Fruit fly (Drosophila melanogaster) whole organism, wandering third instar larva: ENCODE measurements around the gene Idgf1.

Experiments
- CrebA ChIP-seq: fragments of 200-800 bp; sonication (Bioruptor generic); optimal IDR thresholded peaks from 2 replicates; lab custom pipeline; 2016; ENCODE audit warnings: missing biosample characterization, mild to moderate bottlenecking, missing genetic modification characterization, borderline replicate concordance
- Dfd ChIP-seq: fragments of >200 bp; optimal IDR thresholded peaks from 2 replicates; lab custom pipeline; 2017; ENCODE audit warnings: missing biosample characterization, missing genetic modification characterization
- Dif ChIP-seq: fragments of 200-275, 200-300 bp; sonication (Bioruptor generic); optimal IDR thresholded peaks from 2 replicates; lab custom pipeline; 2018; ENCODE audit warnings: missing biosample characterization, missing genetic modification characterization; ENCODE audit not compliant: partially characterized antibody
- HLH106 ChIP-seq: fragments of 200-800 bp; optimal IDR thresholded peaks from 3 replicates; lab custom pipeline; 2019; ENCODE audit warnings: missing biosample characterization, mild to moderate bottlenecking, missing genetic modification characterization, moderate library complexity
- Hnf4 ChIP-seq: fragments of 200-800 bp; sonication (Bioruptor generic); optimal IDR thresholded peaks from 2 replicates; lab custom pipeline; 2016; ENCODE audit warnings: missing biosample characterization, mild to moderate bottlenecking, missing genetic modification characterization
- Hr78 ChIP-seq: fragments of >200 bp; optimal IDR thresholded peaks from 2 replicates; lab custom pipeline; 2017; ENCODE audit warnings: missing biosample characterization, missing genetic modification characterization
- Hr83 ChIP-seq: fragments of 200-300 bp; sonication (Bioruptor generic); optimal IDR thresholded peaks from 2 replicates; lab custom pipeline; 2016; ENCODE audit warnings: missing biosample characterization, mild to moderate bottlenecking, missing genetic modification characterization, moderate library complexity; ENCODE audit not compliant: poor library complexity, severe bottlenecking
- Mio ChIP-seq: sonication (Bioruptor generic); optimal IDR thresholded peaks from 2 replicates; lab custom pipeline; 2016; ENCODE audit warnings: missing biosample characterization, missing genetic modification characterization
- Myc ChIP-seq: fragments of >200 bp; optimal IDR thresholded peaks from 2 replicates; lab custom pipeline; 2017
- N ChIP-seq: fragments of >200 bp; optimal IDR thresholded peaks from 2 replicates; lab custom pipeline; 2018; ENCODE audit warnings: missing biosample characterization, missing external identifiers, missing genetic modification characterization
- OdsH ChIP-seq: fragments of 200-800 bp; sonication (Bioruptor generic); optimal IDR thresholded peaks from 2 replicates; lab custom pipeline; 2016; ENCODE audit warnings: missing biosample characterization, mild to moderate bottlenecking, missing genetic modification characterization
- Rel ChIP-seq, 2 experiments: fragments of 200-800 bp; sonication (Bioruptor generic) in 1 of 2; optimal IDR thresholded peaks; 2 replicates in 1 of 2; 3 replicates in 1 of 2; lab custom pipeline; 2016 to 2019; ENCODE audit warnings: mild to moderate bottlenecking in 2 of 2, missing biosample characterization in 2 of 2, missing genetic modification characterization in 2 of 2, moderate library complexity in 1 of 2
- Vsx2 ChIP-seq: fragments of 200-300, 225-300 bp; sonication (Bioruptor generic); optimal IDR thresholded peaks from 2 replicates; lab custom pipeline; 2018; ENCODE audit warnings: missing biosample characterization, missing genetic modification characterization; ENCODE audit not compliant: partially characterized antibody
- br ChIP-seq: fragments of 200-800 bp; sonication (Bioruptor generic); optimal IDR thresholded peaks from 2 replicates; lab custom pipeline; 2016; ENCODE audit warnings: missing biosample characterization, missing genetic modification characterization
- brk ChIP-seq: fragments of 200-800 bp; sonication (Bioruptor generic); optimal IDR thresholded peaks from 2 replicates; lab custom pipeline; 2016; ENCODE audit warnings: missing biosample characterization, mild to moderate bottlenecking, missing genetic modification characterization
- dl ChIP-seq, 2 experiments: fragments of 175-275, 200-275 bp in 1 of 2; fragments of 200-275 bp in 1 of 2; sonication (Bioruptor generic); optimal IDR thresholded peaks; lab custom pipeline; 2018; ENCODE audit warnings: mild to moderate bottlenecking in 2 of 2, missing biosample characterization in 2 of 2, missing genetic modification characterization in 2 of 2, moderate library complexity in 2 of 2; ENCODE audit not compliant: partially characterized antibody in 2 of 2, insufficient read depth in 1 of 2
- dmrt93B ChIP-seq: fragments of 200-800 bp; sonication (Bioruptor generic); optimal IDR thresholded peaks from 2 replicates; lab custom pipeline; 2018; ENCODE audit warnings: missing biosample characterization, mild to moderate bottlenecking, missing genetic modification characterization
- ey ChIP-seq: fragments of 200-800 bp; sonication (Bioruptor generic); optimal IDR thresholded peaks from 2 replicates; lab custom pipeline; 2016; ENCODE audit warnings: missing biosample characterization, missing genetic modification characterization
- foxo ChIP-seq, 2 experiments: fragments of 200-800 bp; sonication (Bioruptor generic); optimal IDR thresholded peaks; 2 replicates in 1 of 2; 3 replicates in 1 of 2; lab custom pipeline; 2016 to 2017; ENCODE audit warnings: missing biosample characterization in 2 of 2, missing genetic modification characterization in 2 of 2
- fru ChIP-seq: fragments of 200-800 bp; sonication (Bioruptor generic); optimal IDR thresholded peaks from 3 replicates; lab custom pipeline; 2016; ENCODE audit warnings: missing biosample characterization, mild to moderate bottlenecking, missing genetic modification characterization
- h ChIP-seq: fragments of 200-800 bp; sonication (Bioruptor generic); optimal IDR thresholded peaks from 3 replicates; lab custom pipeline; 2016; ENCODE audit warnings: missing biosample characterization, mild to moderate bottlenecking, missing genetic modification characterization
- jim ChIP-seq: fragments of 175-275, 200-325 bp; sonication (Bioruptor generic); optimal IDR thresholded peaks from 2 replicates; lab custom pipeline; 2016; ENCODE audit warnings: missing biosample characterization, mild to moderate bottlenecking, missing genetic modification characterization
- lola ChIP-seq: fragments of >200 bp; optimal IDR thresholded peaks from 2 replicates; lab custom pipeline; 2017; ENCODE audit warnings: missing biosample characterization, missing genetic modification characterization
- pan ChIP-seq: fragments of >200 bp; optimal IDR thresholded peaks from 2 replicates; lab custom pipeline; 2017
- psq ChIP-seq: fragments of 200-800 bp; sonication (Bioruptor generic); optimal IDR thresholded peaks from 3 replicates; lab custom pipeline; 2017; ENCODE audit warnings: missing biosample characterization, mild to moderate bottlenecking, missing genetic modification characterization, moderate library complexity
- rgr ChIP-seq: fragments of 200-800 bp; sonication (Bioruptor generic); optimal IDR thresholded peaks from 3 replicates; lab custom pipeline; 2016; ENCODE audit warnings: missing biosample characterization, mild to moderate bottlenecking, missing genetic modification characterization
- sv ChIP-seq: fragments of 200-800 bp; sonication (Bioruptor generic); optimal IDR thresholded peaks from 3 replicates; lab custom pipeline; 2016; ENCODE audit warnings: missing biosample characterization, missing genetic modification characterization
- usp ChIP-seq: fragments of >200 bp; optimal IDR thresholded peaks from 2 replicates; lab custom pipeline; 2017; ENCODE audit warnings: missing biosample characterization, missing genetic modification characterization
- woc ChIP-seq: sonication (Bioruptor generic); optimal IDR thresholded peaks from 2 replicates; lab custom pipeline; 2016; ENCODE audit warnings: missing biosample characterization, mild to moderate bottlenecking, missing genetic modification characterization

The Idgf1 gene

DNA sequence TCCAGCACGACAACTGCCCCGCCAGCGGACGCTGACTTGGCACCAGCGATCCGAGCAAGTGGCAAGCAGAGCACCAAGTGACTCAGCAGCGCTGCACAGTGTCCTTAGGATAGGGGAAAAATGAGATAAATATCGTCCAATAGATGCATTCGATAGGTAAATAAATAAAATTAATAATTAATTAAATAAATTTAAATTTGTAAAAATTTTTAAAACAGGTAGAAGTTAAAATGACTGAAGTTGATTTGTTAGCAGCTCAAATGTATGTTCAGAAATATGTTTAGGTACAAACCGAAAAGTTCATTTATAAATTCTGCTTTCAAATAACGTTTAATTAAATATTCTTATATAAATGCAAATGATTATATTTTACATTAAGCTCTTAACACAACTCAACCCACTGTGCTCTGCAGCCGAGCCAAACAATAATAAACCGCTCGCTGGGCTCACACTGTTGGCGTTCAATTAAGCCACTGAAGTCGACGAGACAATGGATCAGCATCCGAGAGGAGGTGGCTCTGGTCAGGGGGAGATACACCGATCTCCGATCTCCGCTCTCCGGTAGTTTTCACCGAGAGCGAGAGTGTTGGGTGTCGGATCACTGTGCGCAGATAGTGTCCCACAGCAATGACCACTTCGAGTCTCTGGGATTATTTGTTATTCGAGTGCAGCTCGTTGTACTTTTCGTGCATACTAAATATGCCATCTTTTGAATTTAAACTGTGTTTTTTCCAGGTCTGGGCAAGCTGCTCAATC, 3.6 kb downstream of the Idgf1 start, which contains the start of gene CG5888 (continued):
- TF ChIP-seq jim (GFP tag; lab: Kevin White, UChicago) = no peak
- no peak for TF ChIP-seq brk (GFP tag; lab: Kevin White, UChicago)
- no peak for TF ChIP-seq ey (GFP tag; lab: Kevin White, UChicago)
- no peak for TF ChIP-seq Hr83 (GFP tag; lab: Kevin White, UChicago)
- TF ChIP-seq N (GFP tag; lab: Kevin White, UChicago) = no peak
- peak; percentile 30 for TF ChIP-seq woc (GFP tag; lab: Kevin White, UChicago)
- TF ChIP-seq Dfd (GFP tag; lab: Kevin White, UChicago) = no peak
- TF ChIP-seq, all 38 proteins: peak for 11

DNA sequence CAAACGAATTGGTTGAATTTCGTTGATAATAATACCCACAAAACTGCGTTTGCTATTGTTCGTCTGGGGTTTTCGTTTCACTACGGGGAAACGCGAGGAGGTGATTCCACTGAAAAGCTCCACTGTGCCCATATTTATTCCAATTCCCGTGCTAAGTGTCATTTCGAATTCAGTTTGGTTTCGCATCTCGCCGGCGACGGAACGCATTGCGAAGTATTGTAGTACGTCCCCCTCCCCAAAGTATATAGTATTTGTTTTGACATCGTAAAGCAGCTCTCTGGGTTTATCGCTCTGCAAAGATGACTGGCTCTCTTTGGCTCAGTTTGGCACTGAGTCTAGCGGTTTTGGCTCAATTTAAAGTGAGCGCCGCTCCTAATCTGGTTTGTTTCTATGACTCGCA, 5.8 kb downstream of the Idgf1 start, which contains the start of gene Idgf3:
TSS of gene Idgf3 (plus strand) at position 17 of the 400 bp plus-strand sequence.
- no peak for TF ChIP-seq Dfd (GFP tag; lab: Kevin White, UChicago)
- no peak for TF ChIP-seq HLH106 (tag; lab: Kevin White, UChicago)
- TF ChIP-seq Hr83 (GFP tag; lab: Kevin White, UChicago) = peak; percentile 10
- TF ChIP-seq woc (GFP tag; lab: Kevin White, UChicago) = no peak
- TF ChIP-seq OdsH (GFP tag; lab: Kevin White, UChicago) = no peak
- no peak for TF ChIP-seq Mio (GFP tag; lab: Kevin White, UChicago)
- TF ChIP-seq dmrt93B (GFP tag; lab: Kevin White, UChicago) = no peak
- TF ChIP-seq foxo (GFP tag; optimal IDR thresholded peaks at IDR 0.05; lab: Kevin White, UChicago) = no peak
- peak; percentile 27 for TF ChIP-seq Dif (GFP tag; lab: Kevin White, UChicago)
- peak; percentile 13 for TF ChIP-seq h (GFP tag; lab: Kevin White, UChicago)
- TF ChIP-seq pan (lab: Kevin White, UChicago) = no peak
- TF ChIP-seq psq = no peak
- TF ChIP-seq fru (GFP tag; lab: Kevin White, UChicago) = no peak
- no peak for TF ChIP-seq CrebA (GFP tag; lab: Kevin White, UChicago)
- peak; percentile 7 for TF ChIP-seq Hnf4 (GFP tag; lab: Kevin White, UChicago)
- peak; percentile 34 for TF ChIP-seq rgr (GFP tag; lab: Kevin White, UChicago)
- TF ChIP-seq br (GFP tag; lab: Kevin White, UChicago) = no peak
- no peak for TF ChIP-seq usp (GFP tag; lab: Kevin White, UChicago)
- TF ChIP-seq dl (GFP tag; optimal IDR thresholded peaks at IDR 0.05; lab: Kevin White, UChicago; ENCODE audit: insufficient read depth in 1 of 2, partially characterized antibody in 2 of 2) = no peak
- no peak for TF ChIP-seq N (GFP tag; lab: Kevin White, UChicago)
- no peak for TF ChIP-seq lola (GFP tag; lab: Kevin White, UChicago)
- TF ChIP-seq sv (GFP tag; lab: Kevin White, UChicago) = no peak
- no peak for TF ChIP-seq Hr78 (GFP tag; lab: Kevin White, UChicago)
- TF ChIP-seq Rel (GFP tag; optimal IDR thresholded peaks at IDR 0.05; lab: Kevin White, UChicago) = no peak
- peak; percentile 86 for TF ChIP-seq Rel (tag; optimal IDR thresholded peaks at IDR 0.05; lab: Kevin White, UChicago)

DNA sequence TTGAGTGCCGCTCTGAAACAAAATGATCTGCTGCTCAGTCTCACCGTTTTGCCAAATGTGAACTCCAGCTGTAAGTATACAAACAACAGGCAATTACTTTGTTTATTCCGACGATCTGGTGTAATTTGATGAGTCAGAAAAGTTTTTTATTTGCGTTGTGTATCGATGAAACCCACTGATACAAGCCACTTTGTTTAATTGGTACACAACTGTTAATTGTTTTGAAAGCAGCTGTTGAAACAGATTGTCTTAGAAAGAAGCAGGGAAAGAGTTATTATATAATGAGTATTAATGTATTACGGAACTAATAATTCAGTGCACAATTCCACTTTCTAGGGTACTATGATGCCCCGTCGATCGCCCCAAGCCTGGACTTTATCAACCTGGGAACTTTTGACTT, 6.8 kb downstream of the Idgf1 start:
- TF ChIP-seq HLH106 (tag; lab: Kevin White, UChicago) (no peak), Myc (lab: Kevin White, UChicago) (no peak), Hr78 (GFP tag; lab: Kevin White, UChicago) (no peak)

DNA sequence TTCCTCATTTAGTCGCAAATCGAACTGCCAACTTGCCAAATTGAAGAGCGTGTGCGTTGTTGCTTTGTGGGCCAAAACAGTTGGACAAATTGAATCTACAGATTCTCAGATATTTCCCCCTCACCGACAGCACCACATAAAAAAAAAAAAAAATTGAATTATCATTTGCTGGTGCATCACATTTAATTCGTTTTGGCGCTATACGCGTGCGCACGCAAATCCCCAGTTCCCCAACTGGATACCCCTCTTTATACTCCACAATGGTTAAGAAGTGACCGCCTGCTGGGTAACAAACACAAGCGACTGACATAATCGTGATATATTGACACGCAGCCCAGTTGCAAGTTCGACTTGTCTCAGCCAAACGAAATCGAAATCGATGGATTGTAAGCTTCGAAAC, 13.3 kb downstream of the Idgf1 start:
- no peak for TF ChIP-seq woc (GFP tag; lab: Kevin White, UChicago)
- no peak for TF ChIP-seq Dfd (GFP tag; lab: Kevin White, UChicago)
- TF ChIP-seq Mio (GFP tag; lab: Kevin White, UChicago) = no peak
- TF ChIP-seq brk (GFP tag; lab: Kevin White, UChicago) = no peak
- no peak for TF ChIP-seq Vsx2

DNA sequence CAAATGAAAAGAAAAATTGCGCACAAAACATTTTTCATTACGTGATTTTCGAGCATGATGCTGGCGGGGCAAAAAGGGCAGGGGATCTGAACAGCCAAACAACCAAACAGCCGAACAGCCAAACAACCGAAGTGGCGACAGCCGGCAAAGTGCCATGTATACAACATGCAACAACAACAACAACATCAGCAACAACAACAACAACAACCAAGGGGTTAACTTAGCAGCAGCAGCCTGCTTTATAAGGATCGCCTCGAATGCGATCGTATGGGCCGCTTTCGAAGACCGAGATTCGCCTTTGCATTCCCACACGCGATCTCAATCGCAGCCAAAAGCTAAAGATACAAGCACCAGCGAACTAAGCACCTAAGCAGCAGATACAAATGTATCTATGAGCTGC, 18.6 kb downstream of the Idgf1 start:
- TF ChIP-seq dl (GFP tag; optimal IDR thresholded peaks at IDR 0.05; lab: Kevin White, UChicago; ENCODE audit: insufficient read depth in 1 of 2, partially characterized antibody in 2 of 2) (peak in 1 of 2 experiments; percentile 3), HLH106 (tag; lab: Kevin White, UChicago) (no peak)
